Worm (Caenorhabditis elegans) whole organism, late embryonic: Measurements from ENCODE around the gene prx-19.

Experiments
- C08G9.2 ChIP-seq: sonication (generic microtip); optimal IDR thresholded peaks from 2 replicates; lab custom pipeline; 2016; ENCODE audit warnings: mild to moderate bottlenecking, missing genetic modification characterization, moderate library complexity, missing compliant biosample characterization
- F13H6.1 ChIP-seq: sonication (generic microtip); optimal IDR thresholded peaks from 2 replicates; lab custom pipeline; 2016; ENCODE audit warnings: missing genetic modification characterization, missing compliant biosample characterization
- K02D7.2 ChIP-seq: sonication (generic microtip); optimal IDR thresholded peaks from 2 replicates; lab custom pipeline; 2017; ENCODE audit warnings: mild to moderate bottlenecking, missing genetic modification characterization, missing compliant biosample characterization
- K09A11.1 ChIP-seq: sonication (generic microtip); optimal IDR thresholded peaks from 2 replicates; lab custom pipeline; 2017; ENCODE audit warnings: antibody characterized with exemption, mild to moderate bottlenecking, missing genetic modification characterization, missing compliant biosample characterization; ENCODE audit not compliant: insufficient read depth
- ahr-1 ChIP-seq: sonication (generic microtip); optimal IDR thresholded peaks from 2 replicates; lab custom pipeline; 2016; ENCODE audit warnings: missing genetic modification characterization, missing compliant biosample characterization
- ceh-18 ChIP-seq: sonication (generic microtip); optimal IDR thresholded peaks from 2 replicates; lab custom pipeline; 2016; ENCODE audit warnings: missing genetic modification characterization, missing compliant biosample characterization
- ceh-2 ChIP-seq: sonication (generic microtip); optimal IDR thresholded peaks from 2 replicates; lab custom pipeline; 2016; ENCODE audit warnings: missing genotype, missing genetic modification characterization, missing compliant biosample characterization
- ceh-22 ChIP-seq: sonication (generic microtip); optimal IDR thresholded peaks from 2 replicates; lab custom pipeline; 2017; ENCODE audit warnings: missing biosample characterization, missing genetic modification characterization
- ceh-30 ChIP-seq: fragments of 150-350 bp; optimal IDR thresholded peaks from 2 replicates; lab custom pipeline; 2014; ENCODE audit warnings: missing biosample characterization, missing genetic modification characterization
- ceh-31 ChIP-seq: sonication (generic microtip); optimal IDR thresholded peaks from 2 replicates; lab custom pipeline; 2016; ENCODE audit warnings: missing genetic modification characterization, missing compliant biosample characterization
- ceh-34 ChIP-seq: sonication (generic microtip); optimal IDR thresholded peaks from 2 replicates; lab custom pipeline; 2016; ENCODE audit warnings: mild to moderate bottlenecking, missing genetic modification characterization, missing compliant biosample characterization
- ceh-48 ChIP-seq: sonication (generic microtip); optimal IDR thresholded peaks from 2 replicates; lab custom pipeline; 2016; ENCODE audit warnings: missing genetic modification characterization, inconsistent platforms, missing compliant biosample characterization
- ceh-6 ChIP-seq: fragments of 200-800 bp; sonication (Bioruptor generic); optimal IDR thresholded peaks from 2 replicates; lab custom pipeline; 2018; ENCODE audit warnings: mild to moderate bottlenecking, missing genetic modification characterization, missing compliant biosample characterization
- ceh-9 ChIP-seq: sonication (generic microtip); optimal IDR thresholded peaks from 2 replicates; lab custom pipeline; 2016; ENCODE audit warnings: mild to moderate bottlenecking, missing genetic modification characterization, inconsistent platforms, missing compliant biosample characterization
- dmd-4 ChIP-seq: sonication (generic microtip); optimal IDR thresholded peaks from 2 replicates; lab custom pipeline; 2016; ENCODE audit warnings: borderline replicate concordance, missing genetic modification characterization, missing compliant biosample characterization
- dve-1 ChIP-seq: sonication (generic microtip); optimal IDR thresholded peaks from 2 replicates; lab custom pipeline; 2017; ENCODE audit warnings: antibody characterized with exemption, mild to moderate bottlenecking, missing genetic modification characterization, missing compliant biosample characterization
- ets-4 ChIP-seq: sonication (generic microtip); optimal IDR thresholded peaks from 2 replicates; lab custom pipeline; 2016; ENCODE audit warnings: missing genetic modification characterization, missing compliant biosample characterization
- eyg-1 ChIP-seq: sonication (generic microtip); optimal IDR thresholded peaks from 2 replicates; lab custom pipeline; 2016; ENCODE audit warnings: missing genotype, missing genetic modification characterization, missing compliant biosample characterization
- hlh-13 ChIP-seq: fragments of 200-800 bp; sonication (Bioruptor generic); optimal IDR thresholded peaks from 2 replicates; lab custom pipeline; 2018; ENCODE audit warnings: mild to moderate bottlenecking, missing genetic modification characterization, missing compliant biosample characterization
- hlh-15 ChIP-seq: sonication (generic microtip); optimal IDR thresholded peaks from 2 replicates; lab custom pipeline; 2016; ENCODE audit warnings: missing genetic modification characterization, missing compliant biosample characterization
- hlh-8 ChIP-seq: sonication (generic microtip); optimal IDR thresholded peaks from 2 replicates; lab custom pipeline; 2016; ENCODE audit warnings: missing genotype, missing genetic modification characterization, missing compliant biosample characterization
- lim-6 ChIP-seq: sonication (generic microtip); optimal IDR thresholded peaks from 2 replicates; lab custom pipeline; 2016; ENCODE audit warnings: missing genetic modification characterization, missing compliant biosample characterization
- lin-11 ChIP-seq: fragments of 200-800 bp; sonication (Bioruptor generic); optimal IDR thresholded peaks from 2 replicates; lab custom pipeline; 2018; ENCODE audit warnings: mild to moderate bottlenecking, missing genetic modification characterization, missing compliant biosample characterization
- nfya-1 ChIP-seq: sonication (generic microtip); optimal IDR thresholded peaks from 2 replicates; lab custom pipeline; 2017; ENCODE audit warnings: missing genetic modification characterization, mild to moderate bottlenecking, missing compliant biosample characterization, antibody characterized with exemption, moderate library complexity
- nhr-11 ChIP-seq: fragments of 150-350 bp; optimal IDR thresholded peaks from 2 replicates; lab custom pipeline; 2014; ENCODE audit warnings: missing biosample characterization, missing genetic modification characterization
- npax-4 ChIP-seq: sonication (generic microtip); optimal IDR thresholded peaks from 2 replicates; lab custom pipeline; 2016; ENCODE audit warnings: missing genetic modification characterization, missing compliant biosample characterization
- odd-2 ChIP-seq: sonication (generic microtip); optimal IDR thresholded peaks from 2 replicates; lab custom pipeline; 2017; ENCODE audit warnings: antibody characterized with exemption, mild to moderate bottlenecking, missing genetic modification characterization, missing compliant biosample characterization
- pqm-1 ChIP-seq: sonication (generic microtip); optimal IDR thresholded peaks from 2 replicates; lab custom pipeline; 2016; ENCODE audit warnings: missing genetic modification characterization, missing compliant biosample characterization
- ttx-3 ChIP-seq: sonication (generic microtip); optimal IDR thresholded peaks from 2 replicates; lab custom pipeline; 2016; ENCODE audit warnings: missing genetic modification reagents, missing genetic modification characterization, missing compliant biosample characterization
- unc-3 ChIP-seq, 2 experiments: fragments of 200-800 bp in 1 of 2; sonication (Bioruptor generic) in 1 of 2; sonication (generic microtip) in 1 of 2; conservative IDR thresholded peaks in 1 of 2; optimal IDR thresholded peaks in 1 of 2; 2 replicates each; pipeline versions ENCODE4 v1.3.6 to Lab custom; 2016 to 2022; ENCODE audit warnings: missing compliant biosample characterization in 2 of 2, missing genetic modification characterization in 2 of 2, missing genetic modification reagents in 1 of 2
- unc-55 ChIP-seq: sonication (generic microtip); optimal IDR thresholded peaks from 2 replicates; lab custom pipeline; 2017; ENCODE audit warnings: missing biosample characterization, missing genetic modification reagents, missing genetic modification characterization
- unc-86 ChIP-seq: sonication (generic microtip); optimal IDR thresholded peaks from 2 replicates; lab custom pipeline; 2016; ENCODE audit warnings: missing genetic modification characterization, missing compliant biosample characterization
- zip-5 ChIP-seq: sonication (generic microtip); optimal IDR thresholded peaks from 2 replicates; lab custom pipeline; 2016; ENCODE audit warnings: missing genetic modification characterization, missing compliant biosample characterization
- ztf-16 ChIP-seq: sonication (generic microtip); optimal IDR thresholded peaks from 2 replicates; lab custom pipeline; 2017; ENCODE audit warnings: missing genetic modification characterization, missing compliant biosample characterization

The prx-19 gene

DNA sequence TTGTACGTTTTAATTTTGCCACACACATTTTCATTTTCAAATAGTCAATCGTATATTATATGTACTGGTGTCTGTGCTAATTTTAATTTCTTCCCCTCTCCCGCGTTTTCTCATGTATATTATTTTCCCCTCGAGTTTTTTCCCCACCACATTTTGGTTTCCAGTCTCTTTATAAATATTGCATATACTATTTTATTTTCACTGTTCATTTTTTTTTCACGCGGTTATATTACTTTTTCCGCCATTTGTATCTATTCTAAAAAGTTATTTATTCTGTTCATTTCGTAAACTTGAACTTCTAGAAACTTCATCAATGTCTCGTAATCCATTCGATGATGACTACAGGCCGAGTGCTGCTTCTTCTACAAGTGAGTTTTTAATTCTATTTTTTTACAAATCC, 33.1 kb downstream of the prx-19 start, which contains the start of gene snap-29:
snap-29 (plus strand) TSS at position 301 of the 400 bp plus-strand sequence.
- no peak for TF ChIP-seq ceh-18 (tag; lab: Kevin White, UChicago)
- TF ChIP-seq ceh-2: no peak
- no peak for TF ChIP-seq dmd-4 (tag; lab: Kevin White, UChicago)
- TF ChIP-seq F13H6.1 (tag; lab: Kevin White, UChicago): no peak
- peak; percentile 41 for TF ChIP-seq nhr-11 (tag; lab: Kevin White, UChicago)

- TF ChIP-seq unc-86 (tag; lab: Kevin White, UChicago) (no peak), npax-4 (tag; lab: Kevin White, UChicago) (no peak), hlh-15 (no peak), lin-11 (tag; lab: Kevin White, UChicago) (no peak), ceh-22 (tag; lab: Kevin White, UChicago) (no peak)
Observed at ce11 chrIII:8773375-8773774, 35.7 kb downstream of the prx-19 start.

DNA sequence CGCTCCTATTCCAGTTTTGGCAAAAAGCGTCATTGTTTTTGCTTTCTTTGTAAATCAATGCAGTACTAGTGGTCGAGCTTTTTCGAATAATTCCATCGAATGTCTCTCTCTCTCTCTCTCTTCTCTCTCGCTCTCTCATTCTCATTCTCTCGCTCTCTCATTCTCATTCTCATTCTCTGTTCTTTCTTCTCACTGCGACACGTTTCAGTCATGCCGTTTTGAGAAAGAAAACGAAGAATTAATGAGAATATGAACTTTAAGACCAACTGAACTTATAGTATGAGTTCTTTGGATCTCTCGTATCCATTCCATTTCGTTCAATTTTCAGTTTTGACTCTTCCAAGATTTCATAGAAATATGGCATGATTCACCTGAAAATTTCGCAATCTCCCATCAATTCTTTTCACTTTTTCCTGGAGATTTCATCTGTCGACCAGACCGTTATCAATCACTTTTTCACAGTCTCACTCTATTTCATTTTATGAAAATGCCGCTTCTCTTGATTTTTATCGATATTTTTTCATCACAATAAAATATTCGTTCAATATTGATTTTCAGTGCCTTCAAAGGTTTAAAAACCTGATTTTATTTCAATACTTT, 36.6 kb downstream of the prx-19 start:
- no peak for TF ChIP-seq K02D7.2 (tag; lab: Kevin White, UChicago)
- no peak for TF ChIP-seq K09A11.1 (tag; lab: Kevin White, UChicago)
- TF ChIP-seq ets-4 (tag; lab: Kevin White, UChicago): no peak
- no peak for TF ChIP-seq hlh-13 (GFP tag; lab: Kevin White, UChicago)
- TF ChIP-seq hlh-8 (tag; lab: Kevin White, UChicago): no peak
- no peak for TF ChIP-seq ceh-6 (GFP tag; lab: Kevin White, UChicago)
- TF ChIP-seq odd-2: no peak
- no peak for TF ChIP-seq ceh-48 (tag; lab: Kevin White, UChicago)
- no peak for TF ChIP-seq C08G9.2 (tag; lab: Kevin White, UChicago)
- TF ChIP-seq unc-3 (GFP tag; conservative IDR thresholded peaks at IDR 0.05; lab: Robert Waterston, UW): no peak
- no peak for TF ChIP-seq unc-3 (tag; optimal IDR thresholded peaks at IDR 0.05; lab: Kevin White, UChicago)
- no peak for TF ChIP-seq ceh-31 (tag; lab: Kevin White, UChicago)
- TF ChIP-seq ztf-16 (tag; lab: Kevin White, UChicago): no peak
- no peak for TF ChIP-seq ahr-1 (tag; lab: Kevin White, UChicago)
- no peak for TF ChIP-seq ceh-34
- TF ChIP-seq unc-55: no peak

DNA sequence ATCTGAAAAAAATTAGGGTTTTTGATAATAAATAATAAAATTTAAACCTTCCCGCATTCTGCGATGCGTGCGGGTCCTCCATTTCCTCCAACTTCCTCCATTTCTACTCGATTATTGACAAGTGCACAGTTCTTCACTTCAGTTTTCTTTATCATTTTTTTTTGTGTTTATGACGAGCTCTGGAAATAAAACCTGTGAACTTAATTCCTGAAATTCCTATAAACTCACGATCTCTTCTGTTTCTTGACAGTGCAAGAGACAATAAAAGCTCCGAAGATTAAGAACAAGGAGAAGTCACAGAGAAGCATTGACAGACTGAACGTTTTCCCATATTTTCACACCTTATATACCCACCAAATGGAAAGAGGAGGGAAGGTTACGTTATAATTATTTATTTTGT, 37.2 kb downstream of the prx-19 start, which contains the start of gene K02D10.3:
K02D10.3 (minus strand) TSS at position 101 of the 400 bp plus-strand sequence.
- TF ChIP-seq nhr-11 (tag; lab: Kevin White, UChicago): no peak
- TF ChIP-seq ceh-9 (tag; lab: Kevin White, UChicago): no peak
- no peak for TF ChIP-seq ceh-30 (tag; lab: Kevin White, UChicago)
- TF ChIP-seq lim-6 (tag; lab: Kevin White, UChicago): no peak
- TF ChIP-seq unc-86 (tag; lab: Kevin White, UChicago): no peak
- no peak for TF ChIP-seq nfya-1
- TF ChIP-seq eyg-1 (tag; lab: Kevin White, UChicago): no peak
- TF ChIP-seq ttx-3 (tag; lab: Kevin White, UChicago): no peak
- no peak for TF ChIP-seq C08G9.2 (tag; lab: Kevin White, UChicago)
- TF ChIP-seq ceh-6 (GFP tag; lab: Kevin White, UChicago): no peak
- no peak for TF ChIP-seq K02D7.2 (tag; lab: Kevin White, UChicago)
- no peak for TF ChIP-seq dve-1
- TF ChIP-seq hlh-8 (tag; lab: Kevin White, UChicago): no peak
- no peak for TF ChIP-seq pqm-1 (tag; lab: Kevin White, UChicago)
- TF ChIP-seq zip-5 (tag; lab: Kevin White, UChicago): no peak
- TF ChIP-seq, all 69 proteins: peak for 0
